Worm (Caenorhabditis elegans): ENCODE measurements around the gene D1005.6.

DNA sequence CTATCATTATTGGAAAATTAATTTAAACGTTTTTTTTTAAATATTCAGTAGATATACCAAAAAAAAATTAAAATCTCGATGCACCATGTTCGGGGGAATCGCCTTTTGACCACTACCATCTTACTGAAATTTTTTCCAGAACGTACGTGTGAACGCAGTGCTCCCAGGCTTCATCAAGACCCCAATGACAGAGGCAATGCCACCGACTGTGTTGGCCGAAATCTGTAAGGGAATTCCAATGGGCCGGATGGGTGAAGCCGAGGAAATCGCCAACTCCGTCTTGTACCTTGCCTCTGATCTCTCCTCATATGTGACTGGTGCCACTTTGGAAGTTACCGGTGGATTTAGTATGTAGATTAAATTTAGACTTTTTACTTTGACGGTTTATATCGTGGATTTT, 24.2 kb upstream of the D1005.6 start:
- TF ChIP-seq nfya-1 (tag; optimal IDR thresholded peaks at IDR 0.05; ENCODE audit: borderline replicate concordance, insufficient read depth) (no peak), rec-8 (tag; optimal IDR thresholded peaks at IDR 0.05) (no peak), efl-1 (GFP tag; optimal IDR thresholded peaks at IDR 0.05) (no peak), snpc-4 (GFP tag; optimal IDR thresholded peaks at IDR 0.05) (no peak), snpc-4 (tag; optimal IDR thresholded peaks at IDR 0.05) (no peak), rpc-1 (optimal IDR thresholded peaks at IDR 0.05) (no peak), rpc-1 (tag; optimal IDR thresholded peaks at IDR 0.05) (no peak), tbx-9 (tag; optimal IDR thresholded peaks at IDR 0.05; ENCODE audit: borderline replicate concordance) (no peak), madf-6 (GFP tag; IDR thresholded peaks at IDR 0.05) (no peak), dpl-1 (GFP tag; optimal IDR thresholded peaks at IDR 0.05) (no peak), Y53G8AR.9 (GFP tag; conservative IDR thresholded peaks at IDR 0.05) (no peak), unc-62 (GFP tag; optimal IDR thresholded peaks at IDR 0.05) (no peak), mes-4 (tag; optimal IDR thresholded peaks at IDR 0.05) (no peak), aptf-3 (GFP tag; IDR thresholded peaks at IDR 0.05) (no peak), cebp-1 (GFP tag; IDR thresholded peaks at IDR 0.05) (no peak), cebp-1 (tag; optimal IDR thresholded peaks at IDR 0.05) (no peak)
